Fruit fly (Drosophila melanogaster) whole organism, pupa: Measurements from ENCODE around the gene CG7872.

Source experiments
- CG10348 ChIP-seq: fragments of 200-800 bp; sonication (Bioruptor generic); IDR thresholded peaks from 2 replicates; pipeline ENCODE4 v1.3.6; 2022; ENCODE audit warnings: missing biosample characterization, missing genetic modification characterization
- CG13204 ChIP-seq: fragments of 200-800 bp; sonication (Bioruptor generic); optimal IDR thresholded peaks from 2 replicates; lab custom pipeline; 2018; ENCODE audit warnings: missing biosample characterization, mild to moderate bottlenecking, missing genetic modification characterization, moderate library complexity
- CG15710 ChIP-seq: fragments of 200-800 bp; sonication (Bioruptor generic); optimal IDR thresholded peaks from 2 replicates; lab custom pipeline; 2018; ENCODE audit warnings: missing biosample characterization, mild to moderate bottlenecking, missing genetic modification characterization, moderate library complexity
- CG32121 ChIP-seq: fragments of 200-800 bp; sonication (Bioruptor generic); IDR thresholded peaks from 2 replicates; pipeline ENCODE4 v1.3.6; 2022; ENCODE audit warnings: missing biosample characterization, missing genetic modification characterization
- CG34367 ChIP-seq: fragments of 200-800 bp; sonication (Bioruptor generic); optimal IDR thresholded peaks from 2 replicates; lab custom pipeline; 2018; ENCODE audit warnings: missing biosample characterization, mild to moderate bottlenecking, missing genetic modification characterization
- CG4496 ChIP-seq: fragments of 200-800 bp; sonication (Bioruptor generic); IDR thresholded peaks from 3 replicates; pipeline ENCODE4 v1.3.6; 2022; ENCODE audit warnings: missing biosample characterization, missing genetic modification characterization
- CG8159 ChIP-seq: fragments of 200-800 bp; sonication (Bioruptor generic); optimal IDR thresholded peaks from 3 replicates; lab custom pipeline; 2018; ENCODE audit warnings: missing biosample characterization, mild to moderate bottlenecking, missing genetic modification characterization, moderate library complexity
- CG8301 ChIP-seq: fragments of 200-800 bp; sonication (Bioruptor generic); optimal IDR thresholded peaks from 2 replicates; lab custom pipeline; 2018; ENCODE audit warnings: missing biosample characterization, mild to moderate bottlenecking, missing genetic modification characterization
- CG9948 ChIP-seq: fragments of 200-800 bp; sonication (Bioruptor generic); optimal IDR thresholded peaks from 2 replicates; lab custom pipeline; 2018; ENCODE audit warnings: missing biosample characterization, mild to moderate bottlenecking, missing genetic modification characterization, moderate library complexity
- D1 ChIP-seq: fragments of 200-800 bp; sonication (Bioruptor generic); optimal IDR thresholded peaks from 2 replicates; lab custom pipeline; 2018; ENCODE audit warnings: missing biosample characterization, mild to moderate bottlenecking, missing genetic modification characterization, moderate library complexity
- EcR ChIP-seq: fragments of 200-800 bp; sonication (Bioruptor generic); optimal IDR thresholded peaks from 3 replicates; lab custom pipeline; 2019; ENCODE audit warnings: missing biosample characterization, missing genetic modification characterization, mild to moderate bottlenecking, moderate library complexity, missing genetic modification reagents

DNA sequence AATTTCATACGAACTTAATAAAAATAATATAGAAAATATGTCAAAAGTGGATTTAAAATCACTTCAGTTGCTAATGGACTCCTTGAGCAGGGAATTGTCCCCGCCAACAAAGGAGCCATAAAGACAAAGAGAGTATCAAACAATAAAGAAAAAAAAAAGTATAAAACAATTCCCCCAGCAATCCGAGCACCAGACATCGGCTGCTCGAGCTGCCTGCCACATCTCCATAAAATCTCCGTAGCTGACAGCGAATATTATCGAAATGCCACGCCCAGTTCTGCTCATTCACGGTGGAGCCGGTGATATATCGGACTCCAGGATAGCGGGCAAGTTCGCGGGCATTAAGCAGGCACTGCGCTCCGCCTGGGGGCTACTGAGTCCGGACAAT lies 9.0 kb upstream of the CG7872 start, which contains the start of gene CG7860:
- TF ChIP-seq CG15710 (peak; percentile 9), CG32121 (GFP tag; lab: Robert Waterston, UW) (no peak), CG9948 (tag; lab: Kevin White, UChicago) (no peak), CG4496 (GFP tag; lab: Robert Waterston, UW) (no peak), CG13204 (no peak), CG8159 (tag; lab: Kevin White, UChicago) (no peak), CG34367 (tag; lab: Kevin White, UChicago) (no peak), CG8301 (tag; lab: Kevin White, UChicago) (no peak), D1 (tag; lab: Kevin White, UChicago) (no peak), CG10348 (GFP tag; lab: Robert Waterston, UW) (no peak), EcR (GFP tag; lab: Kevin White, UChicago) (no peak)
